Worm (Caenorhabditis elegans) whole organism, young adult: ENCODE results near the gene dpy-26.

Experiments
- F10E7.11 ChIP-seq: sonication (generic microtip); optimal IDR thresholded peaks from 2 replicates; lab custom pipeline; 2017; ENCODE audit warnings: mild to moderate bottlenecking, missing genetic modification characterization, moderate library complexity, missing compliant biosample characterization
- Y56A3A.18 ChIP-seq: fragments of 200-800 bp; sonication (Bioruptor generic); IDR thresholded peaks from 2 replicates; pipeline ENCODE4 v1.3.6; 2022; ENCODE audit warnings: missing genetic modification reagents, missing genetic modification characterization, missing compliant biosample characterization
- atf-7 ChIP-seq: sonication (generic microtip); optimal IDR thresholded peaks from 2 replicates; lab custom pipeline; 2017; ENCODE audit warnings: mild to moderate bottlenecking, missing genetic modification characterization, missing compliant biosample characterization
- attf-6 ChIP-seq: fragments of 200-800 bp; sonication (Bioruptor generic); IDR thresholded peaks from 2 replicates; pipeline ENCODE4 v1.3.6; 2022; ENCODE audit warnings: missing genetic modification reagents, missing genetic modification characterization, missing compliant biosample characterization
- ceh-27 ChIP-seq: fragments of 200-800 bp; sonication (Bioruptor generic); optimal IDR thresholded peaks from 2 replicates; lab custom pipeline; 2018; ENCODE audit warnings: mild to moderate bottlenecking, missing genetic modification characterization, moderate library complexity, missing compliant biosample characterization
- hmg-20 ChIP-seq: fragments of 200-800 bp; sonication (Bioruptor generic); IDR thresholded peaks from 2 replicates; pipeline ENCODE4 v1.3.6; 2022; ENCODE audit warnings: missing genetic modification reagents, missing genetic modification characterization, missing compliant biosample characterization
- nfya-1 ChIP-seq: sonication (generic microtip); optimal IDR thresholded peaks from 2 replicates; lab custom pipeline; 2017; ENCODE audit warnings: antibody characterized with exemption, missing compliant biosample characterization, missing genetic modification characterization, borderline replicate concordance; ENCODE audit not compliant: insufficient read depth
- pbrm-1 ChIP-seq: fragments of 200-800 bp; sonication (Bioruptor generic); IDR thresholded peaks from 2 replicates; pipeline ENCODE4 v1.3.6; 2022; ENCODE audit warnings: missing genetic modification reagents, missing genetic modification characterization, missing compliant biosample characterization
- rec-8 ChIP-seq, 2 experiments: sonication (generic microtip); optimal IDR thresholded peaks; 2 replicates each; lab custom pipeline; 2016; ENCODE audit warnings: mild to moderate bottlenecking in 2 of 2, missing genetic modification characterization in 2 of 2, missing genetic modification reagents in 2 of 2, missing genotype in 2 of 2, missing biosample characterization in 1 of 2, missing compliant biosample characterization in 1 of 2, moderate library complexity in 1 of 2

DNA sequence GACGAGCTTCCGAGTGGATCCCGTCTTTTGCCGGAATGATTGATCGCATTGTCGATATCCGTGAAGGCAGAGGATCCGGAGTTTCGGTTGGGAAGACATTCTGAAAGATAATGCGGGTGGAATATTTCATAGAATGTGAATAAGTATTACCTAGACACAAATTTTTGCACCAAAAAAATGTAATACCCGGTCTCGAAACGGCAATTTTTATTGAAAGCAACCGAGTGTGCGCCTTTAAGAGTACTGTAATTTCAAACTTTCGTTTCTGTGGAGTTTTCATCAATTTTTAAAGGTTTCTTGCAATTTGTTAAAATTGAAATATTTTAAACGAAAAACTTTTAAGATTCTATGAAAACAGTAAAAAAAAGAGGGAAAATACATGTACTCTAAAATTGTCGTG is 7.2 kb downstream of the dpy-26 start, which contains the start of gene C25G4.2:
- TF ChIP-seq hmg-20 (no peak), Y56A3A.18 (GFP tag; lab: Robert Waterston, UW) (no peak), ceh-27 (GFP tag; lab: Kevin White, UChicago) (no peak), atf-7 (no peak), attf-6 (GFP tag; lab: Robert Waterston, UW) (no peak), rec-8 (tag; optimal IDR thresholded peaks at IDR 0.05; lab: Kevin White, UChicago) (no peak), F10E7.11 (tag; lab: Kevin White, UChicago) (no peak), pbrm-1 (GFP tag; lab: Robert Waterston, UW) (no peak), nfya-1 (no peak)
